Fruit fly (Drosophila melanogaster): ENCODE measurements around the gene Sdr.

Sdr gene

DNA sequence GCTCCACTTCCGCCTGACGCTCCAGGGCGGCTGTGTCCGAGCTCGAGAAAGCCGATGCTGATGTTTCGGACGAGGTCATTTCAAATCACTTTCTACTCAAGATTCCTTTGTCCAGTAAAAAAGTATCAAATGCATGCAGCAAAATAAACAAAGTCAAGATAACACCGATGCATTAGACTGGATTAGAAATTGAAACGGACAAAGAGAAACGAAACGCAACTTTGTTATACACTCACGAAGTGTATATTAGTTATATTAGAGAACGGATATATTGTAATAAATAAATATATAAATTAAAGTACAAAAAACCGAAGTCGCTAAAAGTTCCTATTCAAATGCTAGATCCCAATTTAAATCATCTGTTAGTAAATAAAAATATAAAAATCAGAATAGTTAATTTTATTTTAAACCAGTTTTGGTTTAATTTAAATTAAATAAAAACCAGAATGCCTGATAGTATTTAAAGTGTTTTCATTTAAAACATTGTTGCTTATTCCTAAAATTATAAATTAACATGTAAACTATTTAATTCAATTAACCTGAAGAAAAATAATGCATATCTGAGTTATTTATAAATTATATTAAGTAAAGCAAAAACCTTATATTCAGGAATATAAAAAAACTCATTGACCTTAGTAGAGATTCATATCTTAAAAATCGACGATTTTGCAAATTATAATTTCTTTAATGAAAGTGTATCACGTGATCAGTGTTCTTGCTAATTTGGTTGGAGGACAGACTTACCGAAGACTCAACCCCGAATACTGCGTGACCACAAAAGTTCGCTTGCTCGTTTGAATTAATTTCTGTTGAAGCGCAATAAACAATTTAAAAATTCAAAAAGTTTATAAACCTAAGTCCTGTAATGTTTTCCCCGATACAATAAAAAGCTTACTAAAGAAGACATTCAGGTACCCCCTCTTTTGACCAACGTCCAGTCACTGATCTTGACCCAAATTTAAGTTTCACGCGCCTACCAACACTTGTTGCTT is 24.3 kb upstream of the Sdr start, which contains the start of gene Dph2 (continued):
- TF ChIP-seq CG10631 (GFP tag; optimal IDR thresholded peaks at IDR 0.05) (no peak), CG11902 (GFP tag; optimal IDR thresholded peaks at IDR 0.05) (peak; percentile 37), Met (GFP tag; optimal IDR thresholded peaks at IDR 0.05) (no peak), CG6276 (GFP tag; optimal IDR thresholded peaks at IDR 0.05) (no peak), Ets21C (GFP tag; optimal IDR thresholded peaks at IDR 0.05) (no peak), fd59A (GFP tag; optimal IDR thresholded peaks at IDR 0.05) (no peak), CG10669 (GFP tag; optimal IDR thresholded peaks at IDR 0.05) (no peak), CG6163 (GFP tag; IDR thresholded peaks at IDR 0.05) (peak; percentile 45), CG3032 (tag; optimal IDR thresholded peaks at IDR 0.05) (peak; percentile 49), dac (GFP tag; optimal IDR thresholded peaks at IDR 0.05) (no peak), Ets96B (tag; optimal IDR thresholded peaks at IDR 0.05) (peak; percentile 35), Hr4 (GFP tag; optimal IDR thresholded peaks at IDR 0.05) (no peak), Smox (GFP tag; optimal IDR thresholded peaks at IDR 0.05) (no peak), CG15336 (GFP tag; IDR thresholded peaks at IDR 0.05) (peak; percentile 70; the same call in 1 of the 2 replicates), CG16779 (tag; optimal IDR thresholded peaks at IDR 0.05) (no peak), Gug (GFP tag; IDR thresholded peaks at IDR 0.05) (peak; percentile 66; the same call in 1 of the 2 replicates), Eip93F (GFP tag; optimal IDR thresholded peaks at IDR 0.05) (no peak), CG34406 (GFP tag; optimal IDR thresholded peaks at IDR 0.05) (peak; percentile 39), CG1621 (tag; optimal IDR thresholded peaks at IDR 0.05) (no peak), CG3919 (GFP tag; optimal IDR thresholded peaks at IDR 0.05) (no peak), topi (GFP tag; optimal IDR thresholded peaks at IDR 0.05) (peak; percentile 45), CG8119 (GFP tag; IDR thresholded peaks at IDR 0.05) (peak; percentile 75; the same call in 2 of the 3 replicates), cyc (GFP tag; optimal IDR thresholded peaks at IDR 0.05) (peak; percentile 50), CG6808 (GFP tag; optimal IDR thresholded peaks at IDR 0.05) (no peak), Eip75B (GFP tag; optimal IDR thresholded peaks at IDR 0.05) (peak; percentile 86), eg (GFP tag; IDR thresholded peaks at IDR 0.05) (peak; percentile 92)

- TF ChIP-seq fkh (GFP tag; optimal IDR thresholded peaks at IDR 0.05) (no peak), Sox15 (GFP tag; optimal IDR thresholded peaks at IDR 0.05) (no peak), Eip75B (GFP tag; optimal IDR thresholded peaks at IDR 0.05) (no peak), CG8119 (GFP tag; IDR thresholded peaks at IDR 0.05) (no peak), Lpt (GFP tag; optimal IDR thresholded peaks at IDR 0.05) (no peak), CG15336 (GFP tag; IDR thresholded peaks at IDR 0.05) (no peak), OdsH (GFP tag; optimal IDR thresholded peaks at IDR 0.05) (no peak), CG6808 (GFP tag; optimal IDR thresholded peaks at IDR 0.05) (no peak), CG8319 (GFP tag; optimal IDR thresholded peaks at IDR 0.05) (no peak), CG11294 (GFP tag; IDR thresholded peaks at IDR 0.05) (no peak)
Observed at dm6 chr3R:14894783-14894883, 23.8 kb upstream of the Sdr start, which contains the start of gene CG14860. TSS of gene CG14860 (plus strand) at chr3R:14894784.

- TF ChIP-seq CG6276 (GFP tag; optimal IDR thresholded peaks at IDR 0.05) (no peak), Met (GFP tag; optimal IDR thresholded peaks at IDR 0.05) (no peak), pdm3 (GFP tag; optimal IDR thresholded peaks at IDR 0.05) (no peak), dsx (GFP tag; optimal IDR thresholded peaks at IDR 0.05; ENCODE audit: poor library complexity, severe bottlenecking) (peak; percentile 64), Hr39 (GFP tag; optimal IDR thresholded peaks at IDR 0.05) (peak; percentile 52), CG7368 (GFP tag; optimal IDR thresholded peaks at IDR 0.05) (peak; percentile 18), OdsH (GFP tag; optimal IDR thresholded peaks at IDR 0.05) (no peak), Blimp-1 (GFP tag; optimal IDR thresholded peaks at IDR 0.05) (no peak), CG3032 (tag; optimal IDR thresholded peaks at IDR 0.05) (peak; percentile 78), CG34406 (GFP tag; optimal IDR thresholded peaks at IDR 0.05) (peak; percentile 61), cyc (GFP tag; optimal IDR thresholded peaks at IDR 0.05) (peak; percentile 40), lz (GFP tag; optimal IDR thresholded peaks at IDR 0.05) (peak; percentile 72), fd59A (GFP tag; optimal IDR thresholded peaks at IDR 0.05) (no peak), esn (GFP tag; optimal IDR thresholded peaks at IDR 0.05) (peak; percentile 70), acj6 (GFP tag; optimal IDR thresholded peaks at IDR 0.05) (peak; percentile 40), Eip75B (GFP tag; optimal IDR thresholded peaks at IDR 0.05) (peak; percentile 45), CG6808 (GFP tag; optimal IDR thresholded peaks at IDR 0.05) (no peak), Sox15 (GFP tag; optimal IDR thresholded peaks at IDR 0.05) (peak; percentile 48), CG31627 (GFP tag; optimal IDR thresholded peaks at IDR 0.05) (peak; percentile 37), Gug (GFP tag; IDR thresholded peaks at IDR 0.05) (no peak), CG8319 (GFP tag; optimal IDR thresholded peaks at IDR 0.05) (peak; percentile 48), Ets21C (GFP tag; optimal IDR thresholded peaks at IDR 0.05) (peak; percentile 29), dac (GFP tag; optimal IDR thresholded peaks at IDR 0.05) (no peak), CG15336 (GFP tag; IDR thresholded peaks at IDR 0.05) (peak; percentile 26; the same call in 1 of the 2 replicates), CG1621 (tag; optimal IDR thresholded peaks at IDR 0.05) (peak; percentile 24), CG6792 (GFP tag; optimal IDR thresholded peaks at IDR 0.05) (peak; percentile 65), Eip78C (GFP tag) (peak; percentile 92), Sox14 (GFP tag; optimal IDR thresholded peaks at IDR 0.05) (peak; percentile 23), fd85E (GFP tag; optimal IDR thresholded peaks at IDR 0.05) (no peak)
Observed at dm6 chr3R:14898280-14898756, 20.1 kb upstream of the Sdr start, which contains the start of the genes Nup93-2 and CG3817. TSS of gene Nup93-2 (minus strand) at chr3R:14898372. TSS of gene CG3817 (plus strand) at chr3R:14898739.

Measured in whole organism, prepupa.